Fruit fly (Drosophila melanogaster): ENCODE results near the gene Vps45.

DNA sequence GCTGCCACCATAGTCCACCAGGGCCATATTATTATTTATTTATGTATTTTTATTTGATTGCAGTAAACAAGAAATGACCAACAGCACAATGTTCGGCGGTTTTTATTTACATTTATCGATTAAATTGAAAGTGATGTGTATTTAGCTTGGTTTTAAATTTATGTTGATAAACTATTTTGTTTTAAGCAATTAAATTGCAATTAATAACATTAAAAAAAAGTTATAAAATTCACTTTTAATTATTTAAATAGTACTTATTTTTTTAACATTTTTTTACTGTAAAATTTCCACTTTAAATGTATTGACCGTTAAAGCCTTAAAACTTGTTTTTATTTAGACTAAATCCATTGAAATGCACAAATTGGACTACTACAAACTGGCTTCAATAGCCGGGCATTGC, 6.4 kb downstream of the Vps45 start, which contains the start of gene CG16790:
- no peak for TF ChIP-seq CTCF (optimal IDR thresholded peaks at IDR 0.05)
- no peak for TF ChIP-seq CG8478 (optimal IDR thresholded peaks at IDR 0.05)

All from S2 (cell line).